Worm (Caenorhabditis elegans) whole organism, mixed stage, embryonic: ENCODE results near the gene F38A1.11.

Experiments
- M03D4.4 ChIP-seq: sonication (generic microtip); optimal IDR thresholded peaks from 2 replicates; lab custom pipeline; 2017; ENCODE audit warnings: mild to moderate bottlenecking, missing genetic modification characterization, missing compliant biosample characterization
- bed-3 ChIP-seq: fragments of 200-800 bp; sonication (Bioruptor generic); optimal IDR thresholded peaks from 3 replicates; lab custom pipeline; 2018; ENCODE audit warnings: mild to moderate bottlenecking, missing genetic modification characterization, moderate library complexity, missing compliant biosample characterization
- blmp-1 ChIP-seq: fragments of 150-350 bp; optimal IDR thresholded peaks from 2 replicates; lab custom pipeline; 2014; ENCODE audit warnings: missing biosample characterization, missing genetic modification characterization
- ceh-39 ChIP-seq: fragments of 150-350 bp; optimal IDR thresholded peaks from 2 replicates; lab custom pipeline; 2014; ENCODE audit warnings: missing biosample characterization, missing genetic modification characterization
- ceh-43 ChIP-seq: fragments of 200-800 bp; sonication (Bioruptor generic); optimal IDR thresholded peaks from 2 replicates; lab custom pipeline; 2018; ENCODE audit warnings: mild to moderate bottlenecking, missing genetic modification characterization, moderate library complexity, missing compliant biosample characterization
- ceh-83 ChIP-seq: fragments of 200-800 bp; sonication (Bioruptor generic); optimal IDR thresholded peaks from 2 replicates; lab custom pipeline; 2018; ENCODE audit warnings: mild to moderate bottlenecking, missing genetic modification characterization, missing compliant biosample characterization
- ces-1 ChIP-seq: fragments of 150-350 bp; optimal IDR thresholded peaks from 2 replicates; lab custom pipeline; 2014; ENCODE audit warnings: missing biosample characterization, missing genetic modification reagents, missing genetic modification characterization
- cnd-1 ChIP-seq: fragments of 200-800 bp; sonication (Bioruptor generic); optimal IDR thresholded peaks from 2 replicates; lab custom pipeline; 2018; ENCODE audit warnings: mild to moderate bottlenecking, missing genetic modification characterization, missing compliant biosample characterization
- drap-1 ChIP-seq: fragments of 200-800 bp; sonication (Bioruptor generic); optimal IDR thresholded peaks from 3 replicates; lab custom pipeline; 2018; ENCODE audit warnings: mild to moderate bottlenecking, missing genetic modification characterization, missing compliant biosample characterization
- elt-1 ChIP-seq: sonication (generic microtip); optimal IDR thresholded peaks from 2 replicates; lab custom pipeline; 2017; ENCODE audit warnings: missing genetic modification characterization, mild to moderate bottlenecking, missing compliant biosample characterization, antibody characterized with exemption, moderate library complexity, borderline replicate concordance; ENCODE audit not compliant: insufficient read depth
- elt-3 ChIP-seq: fragments of 150-350 bp; optimal IDR thresholded peaks from 2 replicates; lab custom pipeline; 2014; ENCODE audit warnings: missing biosample characterization, missing genetic modification characterization
- flh-1 ChIP-seq: fragments of 200-800 bp; sonication (Bioruptor generic); optimal IDR thresholded peaks from 2 replicates; lab custom pipeline; 2018; ENCODE audit warnings: mild to moderate bottlenecking, missing genetic modification characterization, moderate library complexity, missing compliant biosample characterization
- ham-2 ChIP-seq: fragments of 200-800 bp; sonication (Bioruptor generic); optimal IDR thresholded peaks from 2 replicates; lab custom pipeline; 2018; ENCODE audit warnings: mild to moderate bottlenecking, missing genetic modification characterization, missing compliant biosample characterization
- hlh-1 ChIP-seq: fragments of 150-350 bp; optimal IDR thresholded peaks from 2 replicates; lab custom pipeline; 2014; ENCODE audit warnings: missing biosample characterization, missing genetic modification reagents, missing genetic modification characterization
- lin-13 ChIP-seq: fragments of 150-350 bp; optimal IDR thresholded peaks from 2 replicates; lab custom pipeline; 2014; ENCODE audit warnings: missing biosample characterization, missing genetic modification characterization
- lin-32 ChIP-seq: fragments of 200-800 bp; sonication (Bioruptor generic); optimal IDR thresholded peaks from 2 replicates; lab custom pipeline; 2018; ENCODE audit warnings: mild to moderate bottlenecking, missing genetic modification characterization, missing compliant biosample characterization
- lsy-2 ChIP-seq: fragments of 150-350 bp; optimal IDR thresholded peaks from 2 replicates; lab custom pipeline; 2014; ENCODE audit warnings: missing biosample characterization, missing genetic modification characterization
- mab-5 ChIP-seq: fragments of 150-350 bp; optimal IDR thresholded peaks from 2 replicates; lab custom pipeline; 2014; ENCODE audit warnings: missing biosample characterization, missing genetic modification characterization
- mep-1 ChIP-seq: fragments of 150-350 bp; optimal IDR thresholded peaks from 2 replicates; lab custom pipeline; 2017; ENCODE audit warnings: missing biosample characterization, missing genetic modification reagents, missing genetic modification characterization, inconsistent platforms
- mls-2 ChIP-seq: sonication (generic microtip); optimal IDR thresholded peaks from 2 replicates; lab custom pipeline; 2016; ENCODE audit warnings: mild to moderate bottlenecking, missing genetic modification characterization, moderate library complexity, missing compliant biosample characterization
- nhr-12 ChIP-seq: fragments of 150-350 bp; optimal IDR thresholded peaks from 2 replicates; lab custom pipeline; 2014; ENCODE audit warnings: missing biosample characterization, missing genetic modification characterization
- nhr-2 ChIP-seq: fragments of 150-350 bp; optimal IDR thresholded peaks from 2 replicates; lab custom pipeline; 2014; ENCODE audit warnings: missing biosample characterization, missing genetic modification characterization
- nhr-237 ChIP-seq: fragments of 150-350 bp; optimal IDR thresholded peaks from 2 replicates; lab custom pipeline; 2014; ENCODE audit warnings: missing biosample characterization, missing genetic modification characterization
- nhr-28 ChIP-seq: fragments of 150-350 bp; optimal IDR thresholded peaks from 2 replicates; lab custom pipeline; 2014; ENCODE audit warnings: missing biosample characterization, missing genetic modification characterization
- nhr-76 ChIP-seq: sonication (generic microtip); optimal IDR thresholded peaks from 2 replicates; lab custom pipeline; 2017; ENCODE audit warnings: missing biosample characterization, missing genetic modification characterization
- pha-4 ChIP-seq: fragments of 150-350 bp; optimal IDR thresholded peaks from 2 replicates; lab custom pipeline; 2018; ENCODE audit warnings: missing biosample characterization, missing genetic modification reagents, missing genetic modification characterization
- sem-2 ChIP-seq: fragments of 200-800 bp; sonication (Bioruptor generic); optimal IDR thresholded peaks from 2 replicates; lab custom pipeline; 2018; ENCODE audit warnings: mild to moderate bottlenecking, missing genetic modification characterization, missing compliant biosample characterization
- snpc-4 ChIP-seq: fragments of 150-350 bp; optimal IDR thresholded peaks from 2 replicates; lab custom pipeline; 2014; ENCODE audit warnings: missing biosample characterization, missing genetic modification characterization
- sptf-1 ChIP-seq: sonication (generic microtip); optimal IDR thresholded peaks from 2 replicates; lab custom pipeline; 2017; ENCODE audit warnings: mild to moderate bottlenecking, missing genetic modification characterization, moderate library complexity, missing compliant biosample characterization
- tbx-8 ChIP-seq: fragments of 200-800 bp; sonication (Bioruptor generic); optimal IDR thresholded peaks from 2 replicates; lab custom pipeline; 2018; ENCODE audit warnings: mild to moderate bottlenecking, missing genetic modification characterization, moderate library complexity, missing compliant biosample characterization
- unc-120 ChIP-seq: sonication (generic microtip); optimal IDR thresholded peaks from 2 replicates; lab custom pipeline; 2017; ENCODE audit warnings: missing genetic modification characterization, missing compliant biosample characterization; ENCODE audit not compliant: poor library complexity, severe bottlenecking
- unc-39 ChIP-seq: fragments of 150-350 bp; optimal IDR thresholded peaks from 2 replicates; lab custom pipeline; 2014; ENCODE audit warnings: missing biosample characterization, missing genetic modification characterization
- zip-8 ChIP-seq: fragments of 150-350 bp; optimal IDR thresholded peaks from 2 replicates; lab custom pipeline; 2014; ENCODE audit warnings: missing biosample characterization, missing genetic modification characterization
- ztf-11 ChIP-seq: fragments of 150-350 bp; optimal IDR thresholded peaks from 2 replicates; lab custom pipeline; 2014; ENCODE audit warnings: missing biosample characterization, missing genetic modification characterization

The F38A1.11 gene

ce11 chrIV:1260474-1260873 is 13.3 kb downstream of the F38A1.11 start:
- TF ChIP-seq mls-2 (tag; lab: Kevin White, UChicago) (no peak), drap-1 (GFP tag; lab: Kevin White, UChicago) (no peak), ham-2 (GFP tag; lab: Kevin White, UChicago) (no peak), elt-3 (tag; lab: Kevin White, UChicago) (no peak), nhr-76 (tag; lab: Kevin White, UChicago) (no peak), M03D4.4 (no peak), nhr-2 (tag; lab: Kevin White, UChicago) (no peak), ceh-39 (tag; lab: Kevin White, UChicago) (no peak), ztf-11 (tag; lab: Kevin White, UChicago) (no peak), flh-1 (GFP tag; lab: Kevin White, UChicago) (no peak), ces-1 (GFP tag; lab: Kevin White, UChicago) (no peak), lsy-2 (no peak), blmp-1 (tag; lab: Kevin White, UChicago) (no peak), zip-8 (tag; lab: Kevin White, UChicago) (no peak), cnd-1 (tag; lab: Kevin White, UChicago) (no peak), hlh-1 (tag; lab: Kevin White, UChicago) (no peak), ceh-83 (GFP tag; lab: Kevin White, UChicago) (no peak)
- TF ChIP-seq, all 35 proteins: peak for 0

- TF ChIP-seq flh-1 (GFP tag; lab: Kevin White, UChicago) = no peak
- no peak for TF ChIP-seq lsy-2
- no peak for TF ChIP-seq cnd-1 (tag; lab: Kevin White, UChicago)
- no peak for TF ChIP-seq blmp-1 (tag; lab: Kevin White, UChicago)
- TF ChIP-seq nhr-76 (tag; lab: Kevin White, UChicago) = no peak
- no peak for TF ChIP-seq zip-8 (tag; lab: Kevin White, UChicago)
- no peak for TF ChIP-seq sptf-1 (tag; lab: Kevin White, UChicago)
- no peak for TF ChIP-seq unc-39
- TF ChIP-seq nhr-2 (tag; lab: Kevin White, UChicago) = no peak
- no peak for TF ChIP-seq nhr-12 (tag; lab: Kevin White, UChicago)
- no peak for TF ChIP-seq mep-1 (tag; lab: Kevin White, UChicago)
- TF ChIP-seq hlh-1 (tag; lab: Kevin White, UChicago) = no peak
- no peak for TF ChIP-seq lin-13 (tag; lab: Kevin White, UChicago)
- TF ChIP-seq ces-1 (GFP tag; lab: Kevin White, UChicago) = no peak
- no peak for TF ChIP-seq snpc-4 (tag; lab: Kevin White, UChicago)
Observed at ce11 chrIV:1261024-1261423, 13.8 kb downstream of the F38A1.11 start, which contains the start of gene clec-169. clec-169 (plus strand) TSS chrIV:1261324.

ce11 chrIV:1261930-1262329 is 14.7 kb downstream of the F38A1.11 start:
- TF ChIP-seq sptf-1 (tag; lab: Kevin White, UChicago) (no peak), ham-2 (GFP tag; lab: Kevin White, UChicago) (no peak), ceh-39 (tag; lab: Kevin White, UChicago) (no peak), tbx-8 (GFP tag; lab: Kevin White, UChicago) (no peak)

- TF ChIP-seq ceh-83 (GFP tag; lab: Kevin White, UChicago) = no peak
- no peak for TF ChIP-seq sem-2 (GFP tag; lab: Kevin White, UChicago)
- no peak for TF ChIP-seq unc-120 (tag; lab: Kevin White, UChicago)
- TF ChIP-seq nhr-237 (tag; lab: Kevin White, UChicago) = no peak
- no peak for TF ChIP-seq sptf-1 (tag; lab: Kevin White, UChicago)
- TF ChIP-seq, all 35 proteins: peak for 0
Observed at ce11 chrIV:1264928-1265327, 17.7 kb downstream of the F38A1.11 start, which contains the start of gene F38A1.13. F38A1.13 (plus strand) TSS chrIV:1265228.

- no peak for TF ChIP-seq elt-1 (tag; lab: Kevin White, UChicago)
- no peak for TF ChIP-seq M03D4.4
- TF ChIP-seq drap-1 (GFP tag; lab: Kevin White, UChicago) = no peak
- no peak for TF ChIP-seq mab-5
Observed at ce11 chrIV:1266138-1266537, 19.0 kb downstream of the F38A1.11 start.

ce11 chrIV:1266724-1267123 is 19.5 kb downstream of the F38A1.11 start, which contains the start of gene clec-170:
clec-170 (plus strand) TSS chrIV:1266866.
- TF ChIP-seq bed-3 (no peak), M03D4.4 (no peak), ztf-11 (tag; lab: Kevin White, UChicago) (no peak), nhr-76 (tag; lab: Kevin White, UChicago) (no peak), drap-1 (GFP tag; lab: Kevin White, UChicago) (no peak), flh-1 (GFP tag; lab: Kevin White, UChicago) (no peak), unc-120 (tag; lab: Kevin White, UChicago) (no peak), lsy-2 (no peak), snpc-4 (tag; lab: Kevin White, UChicago) (no peak), pha-4 (tag; lab: Kevin White, UChicago) (no peak), ceh-43 (GFP tag; lab: Kevin White, UChicago) (no peak), tbx-8 (GFP tag; lab: Kevin White, UChicago) (no peak), nhr-28 (tag; lab: Kevin White, UChicago) (no peak), mab-5 (no peak), lin-32 (no peak), nhr-2 (tag; lab: Kevin White, UChicago) (no peak), ham-2 (GFP tag; lab: Kevin White, UChicago) (no peak), cnd-1 (tag; lab: Kevin White, UChicago) (no peak), nhr-12 (tag; lab: Kevin White, UChicago) (no peak), nhr-237 (tag; lab: Kevin White, UChicago) (no peak)
